Worm (Caenorhabditis elegans) whole organism, young adult: Measurements from ENCODE around the gene R53.5.

ENCODE experiments used
- B0261.1 ChIP-seq: sonication (generic microtip); optimal IDR thresholded peaks from 2 replicates; lab custom pipeline; 2016; ENCODE audit warnings: mild to moderate bottlenecking, missing genetic modification characterization, moderate library complexity, missing compliant biosample characterization
- C17E4.6 ChIP-seq: fragments of 200-800 bp; sonication (Bioruptor generic); IDR thresholded peaks from 2 replicates; pipeline ENCODE4 v1.3.6; 2022; ENCODE audit warnings: missing genetic modification reagents, missing genetic modification characterization, missing compliant biosample characterization
- D2030.7 ChIP-seq: fragments of 200-800 bp; sonication (Bioruptor generic); IDR thresholded peaks from 2 replicates; pipeline ENCODE4 v1.3.6; 2022; ENCODE audit warnings: missing genetic modification reagents, missing genetic modification characterization, missing compliant biosample characterization
- F22D6.2 ChIP-seq: sonication (generic microtip); optimal IDR thresholded peaks from 2 replicates; lab custom pipeline; 2016; ENCODE audit warnings: mild to moderate bottlenecking, missing genetic modification characterization, missing compliant biosample characterization
- F33H1.4 ChIP-seq: fragments of 200-800 bp; sonication (Bioruptor generic); IDR thresholded peaks from 2 replicates; pipeline ENCODE4 v1.3.6; 2022; ENCODE audit warnings: missing genetic modification reagents, missing genetic modification characterization, missing compliant biosample characterization
- F39B2.1 ChIP-seq: fragments of 200-800 bp; sonication (Bioruptor generic); IDR thresholded peaks from 2 replicates; pipeline ENCODE4 v1.3.6; 2022; ENCODE audit warnings: missing genetic modification reagents, missing genetic modification characterization, missing compliant biosample characterization
- F49E8.2 ChIP-seq: sonication (generic microtip); optimal IDR thresholded peaks from 3 replicates; lab custom pipeline; 2017; ENCODE audit warnings: missing genetic modification characterization, mild to moderate bottlenecking, missing compliant biosample characterization, antibody characterized with exemption, moderate library complexity; ENCODE audit not compliant: insufficient read depth
- F57C9.4 ChIP-seq: sonication (generic microtip); optimal IDR thresholded peaks from 2 replicates; lab custom pipeline; 2017; ENCODE audit warnings: mild to moderate bottlenecking, missing genetic modification characterization, missing compliant biosample characterization
- Y53F4B.3 ChIP-seq: fragments of 200-800 bp; sonication (Bioruptor generic); IDR thresholded peaks from 2 replicates; pipeline ENCODE4 v1.3.6; 2022; ENCODE audit warnings: missing genetic modification reagents, missing genetic modification characterization, missing compliant biosample characterization
- Y79H2A.3 ChIP-seq: fragments of 200-800 bp; sonication (Bioruptor generic); conservative IDR thresholded peaks from 2 replicates; pipeline ENCODE4 v1.3.6; 2022; ENCODE audit warnings: missing genetic modification reagents, missing genetic modification characterization, missing compliant biosample characterization
- bed-2 ChIP-seq: fragments of 200-800 bp; sonication (Bioruptor generic); IDR thresholded peaks from 2 replicates; pipeline ENCODE4 v1.3.6; 2022; ENCODE audit warnings: missing genetic modification reagents, missing genetic modification characterization, missing compliant biosample characterization
- ccch-3 ChIP-seq: fragments of 200-800 bp; sonication (Bioruptor generic); optimal IDR thresholded peaks from 2 replicates; lab custom pipeline; 2018; ENCODE audit warnings: mild to moderate bottlenecking, missing genetic modification characterization, missing compliant biosample characterization
- cebp-1 ChIP-seq, 2 experiments: fragments of 200-800 bp in 1 of 2; sonication (Bioruptor generic) in 1 of 2; sonication (generic microtip) in 1 of 2; IDR thresholded peaks in 1 of 2; optimal IDR thresholded peaks in 1 of 2; 2 replicates each; pipeline versions ENCODE4 v1.3.6 to Lab custom; 2017 to 2022; ENCODE audit warnings: missing compliant biosample characterization in 2 of 2, missing genetic modification characterization in 2 of 2, mild to moderate bottlenecking in 1 of 2, missing genetic modification reagents in 1 of 2, moderate library complexity in 1 of 2
- cebp-2 ChIP-seq: fragments of 200-800 bp; sonication (Bioruptor generic); IDR thresholded peaks from 2 replicates; pipeline ENCODE4 v1.3.6; 2022; ENCODE audit warnings: missing genetic modification characterization, missing compliant biosample characterization
- ceh-100 ChIP-seq: fragments of 200-800 bp; sonication (Bioruptor generic); IDR thresholded peaks from 2 replicates; pipeline ENCODE4 v1.3.6; 2022; ENCODE audit warnings: missing genetic modification reagents, missing genetic modification characterization, missing compliant biosample characterization
- ceh-40 ChIP-seq: fragments of 200-800 bp; sonication (Bioruptor generic); IDR thresholded peaks from 2 replicates; pipeline ENCODE4 v1.3.6; 2022; ENCODE audit warnings: missing genetic modification characterization, missing compliant biosample characterization
- ceh-58 ChIP-seq: fragments of 200-800 bp; sonication (Bioruptor generic); IDR thresholded peaks from 2 replicates; pipeline ENCODE4 v1.3.6; 2022; ENCODE audit warnings: missing genetic modification characterization, missing compliant biosample characterization
- chd-7 ChIP-seq: sonication (generic microtip); optimal IDR thresholded peaks from 2 replicates; lab custom pipeline; 2016; ENCODE audit warnings: mild to moderate bottlenecking, missing genetic modification characterization, moderate library complexity, missing compliant biosample characterization
- egl-18 ChIP-seq: fragments of 200-800 bp; sonication (Bioruptor generic); IDR thresholded peaks from 2 replicates; pipeline ENCODE4 v1.3.6; 2022; ENCODE audit warnings: missing genetic modification reagents, missing genetic modification characterization, missing compliant biosample characterization
- egl-44 ChIP-seq: fragments of 200-800 bp; sonication (Bioruptor generic); IDR thresholded peaks from 2 replicates; pipeline ENCODE4 v1.3.6; 2022; ENCODE audit warnings: missing genetic modification reagents, missing genetic modification characterization, missing compliant biosample characterization
- egrh-3 ChIP-seq: fragments of 200-800 bp; sonication (Bioruptor generic); IDR thresholded peaks from 2 replicates; pipeline ENCODE4 v1.3.6; 2022; ENCODE audit warnings: missing genetic modification reagents, missing genetic modification characterization, missing compliant biosample characterization
- ekl-4 ChIP-seq: fragments of 200-800 bp; sonication (Bioruptor generic); IDR thresholded peaks from 2 replicates; pipeline ENCODE4 v1.3.6; 2022; ENCODE audit warnings: missing genetic modification reagents, missing genetic modification characterization, missing compliant biosample characterization
- hmg-1.2 ChIP-seq: fragments of 200-800 bp; sonication (Bioruptor generic); IDR thresholded peaks from 2 replicates; pipeline ENCODE4 v1.3.6; 2022; ENCODE audit warnings: missing genetic modification reagents, missing genetic modification characterization, missing compliant biosample characterization
- hrde-1 ChIP-seq: sonication (generic microtip); optimal IDR thresholded peaks from 2 replicates; lab custom pipeline; 2016; ENCODE audit warnings: missing genetic modification characterization, mild to moderate bottlenecking, missing compliant biosample characterization, moderate library complexity, missing genotype, missing genetic modification reagents, borderline replicate concordance
- lag-1 ChIP-seq: fragments of 200-800 bp; sonication (Bioruptor generic); IDR thresholded peaks from 2 replicates; pipeline ENCODE4 v1.3.6; 2022; ENCODE audit warnings: missing genetic modification reagents, missing genetic modification characterization, missing compliant biosample characterization
- let-526 ChIP-seq: fragments of 200-800 bp; sonication (Bioruptor generic); IDR thresholded peaks from 2 replicates; pipeline ENCODE4 v1.3.6; 2022; ENCODE audit warnings: missing genetic modification reagents, missing genetic modification characterization, missing compliant biosample characterization
- let-607 ChIP-seq, 2 experiments: fragments of 200-800 bp in 1 of 2; sonication (Bioruptor generic) in 1 of 2; sonication (generic microtip) in 1 of 2; optimal IDR thresholded peaks; 2 replicates each; lab custom pipeline; 2016 to 2018; ENCODE audit warnings: mild to moderate bottlenecking in 2 of 2, missing compliant biosample characterization in 2 of 2, missing genetic modification characterization in 2 of 2, moderate library complexity in 2 of 2, missing genotype in 1 of 2
- lin-26 ChIP-seq: fragments of 200-800 bp; sonication (Bioruptor generic); IDR thresholded peaks from 2 replicates; pipeline ENCODE4 v1.3.6; 2022; ENCODE audit warnings: missing genetic modification reagents, missing genetic modification characterization, missing compliant biosample characterization
- lin-35 ChIP-seq, 3 experiments: fragments of 150-350 bp in 2 of 3; sonication (generic microtip) in 1 of 3; optimal IDR thresholded peaks; 2 replicates each; lab custom pipeline; 2014 to 2018; ENCODE audit warnings: missing biosample characterization in 3 of 3, missing genetic modification characterization in 3 of 3, missing genetic modification reagents in 3 of 3
- lin-40 ChIP-seq: sonication (generic microtip); optimal IDR thresholded peaks from 2 replicates; lab custom pipeline; 2016; ENCODE audit warnings: missing genetic modification characterization, mild to moderate bottlenecking, missing compliant biosample characterization, missing genotype, missing genetic modification reagents
- lin-54 ChIP-seq: fragments of 200-800 bp; sonication (Bioruptor generic); optimal IDR thresholded peaks from 2 replicates; lab custom pipeline; 2018; ENCODE audit warnings: mild to moderate bottlenecking, missing genetic modification characterization, missing compliant biosample characterization
- lir-1 ChIP-seq: fragments of 200-800 bp; sonication (Bioruptor generic); conservative IDR thresholded peaks from 2 replicates; pipeline ENCODE4 v1.3.6; 2022; ENCODE audit warnings: missing genetic modification reagents, missing genetic modification characterization, missing compliant biosample characterization
- lsl-1 ChIP-seq: fragments of 200-800 bp; sonication (Bioruptor generic); optimal IDR thresholded peaks from 2 replicates; lab custom pipeline; 2018; ENCODE audit warnings: mild to moderate bottlenecking, missing genetic modification characterization, moderate library complexity, missing compliant biosample characterization
- mel-28 ChIP-seq: sonication (generic microtip); optimal IDR thresholded peaks from 2 replicates; lab custom pipeline; 2016; ENCODE audit warnings: borderline replicate concordance, mild to moderate bottlenecking, missing genetic modification characterization, missing compliant biosample characterization
- nfyb-1 ChIP-seq: fragments of 200-800 bp; sonication (Bioruptor generic); IDR thresholded peaks from 2 replicates; pipeline ENCODE4 v1.3.6; 2022; ENCODE audit warnings: missing genetic modification reagents, missing genetic modification characterization, missing compliant biosample characterization
- nhr-27 ChIP-seq: fragments of 200-800 bp; sonication (Bioruptor generic); optimal IDR thresholded peaks from 2 replicates; lab custom pipeline; 2018; ENCODE audit warnings: mild to moderate bottlenecking, missing genetic modification characterization, moderate library complexity, missing compliant biosample characterization
- nhr-90 ChIP-seq: sonication (generic microtip); optimal IDR thresholded peaks from 2 replicates; lab custom pipeline; 2016; ENCODE audit warnings: missing genotype, mild to moderate bottlenecking, missing genetic modification characterization, missing compliant biosample characterization
- rcor-1 ChIP-seq: fragments of 200-800 bp; sonication (Bioruptor generic); IDR thresholded peaks from 2 replicates; pipeline ENCODE4 v1.3.6; 2022; ENCODE audit warnings: missing genetic modification reagents, missing genetic modification characterization, missing compliant biosample characterization
- rec-8 ChIP-seq, 2 experiments: sonication (generic microtip); optimal IDR thresholded peaks; 2 replicates each; lab custom pipeline; 2016; ENCODE audit warnings: mild to moderate bottlenecking in 2 of 2, missing genetic modification characterization in 2 of 2, missing genetic modification reagents in 2 of 2, missing genotype in 2 of 2, missing biosample characterization in 1 of 2, missing compliant biosample characterization in 1 of 2, moderate library complexity in 1 of 2
- sdz-38 ChIP-seq: sonication (generic microtip); optimal IDR thresholded peaks from 2 replicates; lab custom pipeline; 2016; ENCODE audit warnings: missing genotype, missing genetic modification characterization, missing compliant biosample characterization
- sea-2 ChIP-seq: fragments of 200-800 bp; sonication (Bioruptor generic); IDR thresholded peaks from 2 replicates; pipeline ENCODE4 v1.3.6; 2022; ENCODE audit warnings: missing genetic modification characterization, missing compliant biosample characterization
- snpc-1.3 ChIP-seq: sonication (generic microtip); optimal IDR thresholded peaks from 2 replicates; lab custom pipeline; 2017; ENCODE audit warnings: missing genetic modification characterization, mild to moderate bottlenecking, missing compliant biosample characterization, antibody characterized with exemption, moderate library complexity, missing genotype, missing genetic modification reagents; ENCODE audit not compliant: insufficient read depth
- sptf-2 ChIP-seq: fragments of 200-800 bp; sonication (Bioruptor generic); optimal IDR thresholded peaks from 2 replicates; lab custom pipeline; 2018; ENCODE audit warnings: mild to moderate bottlenecking, missing genetic modification characterization, missing compliant biosample characterization
- zim-3 ChIP-seq: sonication (generic microtip); optimal IDR thresholded peaks from 2 replicates; lab custom pipeline; 2017; ENCODE audit warnings: mild to moderate bottlenecking, missing genetic modification characterization, moderate library complexity, missing compliant biosample characterization
- ztf-25 ChIP-seq: fragments of 200-800 bp; sonication (Bioruptor generic); IDR thresholded peaks from 2 replicates; pipeline ENCODE4 v1.3.6; 2022; ENCODE audit warnings: missing genetic modification reagents, missing genetic modification characterization, missing compliant biosample characterization

Gene R53.5

DNA sequence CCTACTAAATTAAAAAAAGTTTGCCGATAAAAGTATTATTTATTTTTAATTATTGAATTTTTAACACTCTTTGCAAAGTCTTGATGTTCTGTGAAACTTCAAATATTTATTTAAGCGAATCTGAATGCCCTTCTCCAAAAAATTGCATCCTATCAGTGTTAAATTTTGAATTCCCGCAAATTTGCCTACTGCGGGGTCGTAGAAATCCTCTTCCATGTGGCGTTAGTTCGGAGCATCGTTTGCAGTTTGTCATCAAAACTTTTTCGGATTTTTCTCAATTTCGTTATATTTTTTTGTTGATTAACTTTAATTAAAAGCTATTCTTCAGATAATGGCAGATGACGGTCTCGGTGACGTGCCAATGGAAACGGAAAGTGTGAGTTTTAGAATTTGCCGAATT is 29.9 kb downstream of the R53.5 start, which contains the start of gene ufd-3 (continued):
- TF ChIP-seq chd-7 (tag; lab: Kevin White, UChicago) (no peak), F22D6.2 (tag; lab: Kevin White, UChicago) (peak; percentile 37), sea-2 (GFP tag; lab: Robert Waterston, UW) (no peak), egl-18 (GFP tag; lab: Robert Waterston, UW) (no peak), ztf-25 (GFP tag; lab: Robert Waterston, UW) (peak; percentile 65; the same call in 1 of the 2 replicates), D2030.7 (GFP tag; lab: Robert Waterston, UW) (peak; percentile 65), lag-1 (GFP tag; lab: Robert Waterston, UW) (no peak), egrh-3 (GFP tag; lab: Robert Waterston, UW) (no peak), ceh-100 (GFP tag; lab: Robert Waterston, UW) (peak; percentile 58), Y53F4B.3 (GFP tag; lab: Robert Waterston, UW) (no peak), Y79H2A.3 (GFP tag; lab: Robert Waterston, UW) (0 out of 2 replicates have a peak, but pooled peaks have one; percentile 9), let-526 (GFP tag; lab: Robert Waterston, UW) (no peak; the same call in 1 of the 2 replicates), F39B2.1 (GFP tag; lab: Robert Waterston, UW) (no peak), lsl-1 (GFP tag; lab: Kevin White, UChicago) (peak; percentile 54), hrde-1 (tag; lab: Kevin White, UChicago) (peak; percentile 15), F57C9.4 (peak; percentile 55), lin-40 (tag; lab: Kevin White, UChicago) (no peak), rcor-1 (GFP tag; lab: Robert Waterston, UW) (peak; percentile 64; the same call in 1 of the 2 replicates), nhr-90 (no peak), sdz-38 (tag; lab: Kevin White, UChicago) (no peak), mel-28 (tag; lab: Kevin White, UChicago) (no peak), F49E8.2 (tag; lab: Kevin White, UChicago) (no peak), C17E4.6 (GFP tag; lab: Robert Waterston, UW) (0 out of 2 replicates have a peak, but pooled peaks have one; percentile 36), ccch-3 (peak; percentile 72), lin-54 (peak; percentile 99), F33H1.4 (peak; percentile 43; the same call in 1 of the 2 replicates), let-607 (tag; optimal IDR thresholded peaks at IDR 0.05; lab: Kevin White, UChicago) (peak in 1 of 2 experiments; percentile 33), cebp-1 (GFP tag; IDR thresholded peaks at IDR 0.05; lab: Robert Waterston, UW) (no peak), cebp-1 (tag; optimal IDR thresholded peaks at IDR 0.05; lab: Kevin White, UChicago) (peak; percentile 63), zim-3 (tag; lab: Kevin White, UChicago) (no peak), ceh-58 (no peak), sptf-2 (GFP tag; lab: Kevin White, UChicago) (no peak), hmg-1.2 (GFP tag; lab: Robert Waterston, UW) (peak; percentile 42), ekl-4 (peak; percentile 75), nhr-27 (tag; lab: Kevin White, UChicago) (peak; percentile 27), lir-1 (GFP tag; lab: Robert Waterston, UW) (0 out of 2 replicates have a peak, but pooled peaks have one; percentile 30), egl-44 (0 out of 2 replicates have a peak, but pooled peaks have one; percentile 55), rec-8 (tag; optimal IDR thresholded peaks at IDR 0.05; lab: Kevin White, UChicago) (peak; percentile 43 to 73), cebp-2 (GFP tag; lab: Robert Waterston, UW) (no peak), lin-35 (GFP tag; optimal IDR thresholded peaks at IDR 0.05; lab: Kevin White, UChicago) (peak; percentile 40 to 96 (median 44)), B0261.1 (tag; lab: Kevin White, UChicago) (no peak), ceh-40 (GFP tag; lab: Robert Waterston, UW) (no peak), lin-26 (GFP tag; lab: Robert Waterston, UW) (no peak), bed-2 (GFP tag; lab: Robert Waterston, UW) (peak; percentile 49; the same call in 1 of the 2 replicates), snpc-1.3 (tag; lab: Kevin White, UChicago) (peak; percentile 29), nfyb-1 (no peak)
